Fruit fly (Drosophila melanogaster): ENCODE results near the gene bark.
A peak's percentile ranks its signal among the peaks of the same experiment; 100 is the strongest.

The bark gene

dm6 chr2L:3832249-3832675 is 45.3 kb downstream of the bark start:
- peak in 1 of 2 experiments; percentile 79 for TF ChIP-seq foxo (GFP tag; optimal IDR thresholded peaks at IDR 0.05)
- no peak for TF ChIP-seq sage (GFP tag; optimal IDR thresholded peaks at IDR 0.05)
- no peak for TF ChIP-seq usp (GFP tag; optimal IDR thresholded peaks at IDR 0.05)
- TF ChIP-seq rgr (GFP tag; optimal IDR thresholded peaks at IDR 0.05): peak; percentile 71
- TF ChIP-seq fru (GFP tag; optimal IDR thresholded peaks at IDR 0.05): peak; percentile 72
- TF ChIP-seq brk (GFP tag; optimal IDR thresholded peaks at IDR 0.05): peak; percentile 30
- no peak for TF ChIP-seq N (GFP tag; optimal IDR thresholded peaks at IDR 0.05)
- peak; percentile 2 for TF ChIP-seq Jra (GFP tag; optimal IDR thresholded peaks at IDR 0.05)
- TF ChIP-seq OdsH (GFP tag; optimal IDR thresholded peaks at IDR 0.05): peak; percentile 67
- TF ChIP-seq h (GFP tag; optimal IDR thresholded peaks at IDR 0.05): peak; percentile 78
- TF ChIP-seq woc (GFP tag; optimal IDR thresholded peaks at IDR 0.05): peak; percentile 14
- TF ChIP-seq Vsx2 (GFP tag; optimal IDR thresholded peaks at IDR 0.05; ENCODE audit: partially characterized antibody): no peak
- peak; percentile 57 for TF ChIP-seq Sp1 (GFP tag; optimal IDR thresholded peaks at IDR 0.05)
- peak; percentile 41 for TF ChIP-seq dmrt93B (GFP tag; optimal IDR thresholded peaks at IDR 0.05)
- peak; percentile 21 for TF ChIP-seq CG32264 (GFP tag; optimal IDR thresholded peaks at IDR 0.05)
- TF ChIP-seq Myc (optimal IDR thresholded peaks at IDR 0.05): no peak
- no peak for TF ChIP-seq Hr83 (GFP tag; optimal IDR thresholded peaks at IDR 0.05; ENCODE audit: poor library complexity, severe bottlenecking)
- TF ChIP-seq ey (GFP tag; optimal IDR thresholded peaks at IDR 0.05): peak; percentile 73
- TF ChIP-seq br (GFP tag; optimal IDR thresholded peaks at IDR 0.05): peak; percentile 67
- TF ChIP-seq lola (GFP tag; optimal IDR thresholded peaks at IDR 0.05): no peak
- TF ChIP-seq sv (GFP tag; optimal IDR thresholded peaks at IDR 0.05): peak; percentile 96
- no peak for TF ChIP-seq Rel (GFP tag; optimal IDR thresholded peaks at IDR 0.05)
- TF ChIP-seq Rel (tag; optimal IDR thresholded peaks at IDR 0.05): no peak
- TF ChIP-seq Hnf4 (GFP tag; optimal IDR thresholded peaks at IDR 0.05): peak; percentile 58
- peak; percentile 69 for TF ChIP-seq HLH106 (tag; optimal IDR thresholded peaks at IDR 0.05)

- TF ChIP-seq usp (GFP tag; optimal IDR thresholded peaks at IDR 0.05) (no peak), br (GFP tag; optimal IDR thresholded peaks at IDR 0.05) (no peak), Myc (optimal IDR thresholded peaks at IDR 0.05) (no peak), OdsH (GFP tag; optimal IDR thresholded peaks at IDR 0.05) (no peak), Jra (GFP tag; optimal IDR thresholded peaks at IDR 0.05) (no peak), Vsx2 (GFP tag; optimal IDR thresholded peaks at IDR 0.05; ENCODE audit: partially characterized antibody) (no peak), pan (optimal IDR thresholded peaks at IDR 0.05) (no peak), Hr78 (GFP tag; optimal IDR thresholded peaks at IDR 0.05) (no peak)
These were observed 47.0 kb downstream of the bark start for dm6 chr2L:3833924-3834323.

dm6 chr2L:3835221-3835620 is 48.3 kb downstream of the bark start:
- TF ChIP-seq Rel (GFP tag; optimal IDR thresholded peaks at IDR 0.05) (no peak), Rel (tag; optimal IDR thresholded peaks at IDR 0.05) (peak; percentile 78), Sp1 (GFP tag; optimal IDR thresholded peaks at IDR 0.05) (no peak), dl (GFP tag; optimal IDR thresholded peaks at IDR 0.05; ENCODE audit: insufficient read depth in 1 of 2, partially characterized antibody in 2 of 2) (peak in 1 of 2 experiments; percentile 12), Dif (GFP tag; optimal IDR thresholded peaks at IDR 0.05; ENCODE audit: partially characterized antibody) (peak; percentile 24)

dm6 chr2L:3836440-3836890 is 49.5 kb downstream of the bark start, which contains the start of gene slp2:
Gene slp2, plus strand, starts transcription at chr2L:3836840.
- TF ChIP-seq Abd-B (GFP tag; optimal IDR thresholded peaks at IDR 0.05) (no peak), HLH106 (tag; optimal IDR thresholded peaks at IDR 0.05) (no peak), sage (GFP tag; optimal IDR thresholded peaks at IDR 0.05) (no peak), foxo (GFP tag; optimal IDR thresholded peaks at IDR 0.05) (no peak), h (GFP tag; optimal IDR thresholded peaks at IDR 0.05) (no peak), rgr (GFP tag; optimal IDR thresholded peaks at IDR 0.05) (no peak), dsf (GFP tag; optimal IDR thresholded peaks at IDR 0.05; ENCODE audit: borderline replicate concordance) (no peak), tai (GFP tag; optimal IDR thresholded peaks at IDR 0.05) (no peak), CG9705 (GFP tag; optimal IDR thresholded peaks at IDR 0.05) (no peak), CG32264 (GFP tag; optimal IDR thresholded peaks at IDR 0.05) (no peak), dmrt93B (GFP tag; optimal IDR thresholded peaks at IDR 0.05) (no peak)

dm6 chr2L:3840975-3841374 is 54.0 kb downstream of the bark start:
- TF ChIP-seq rgr (GFP tag; optimal IDR thresholded peaks at IDR 0.05): no peak
- TF ChIP-seq fru (GFP tag; optimal IDR thresholded peaks at IDR 0.05): peak; percentile 1

All from whole organism, wandering third instar larva.